Worm (Caenorhabditis elegans): ENCODE results near the gene epg-5.

DNA sequence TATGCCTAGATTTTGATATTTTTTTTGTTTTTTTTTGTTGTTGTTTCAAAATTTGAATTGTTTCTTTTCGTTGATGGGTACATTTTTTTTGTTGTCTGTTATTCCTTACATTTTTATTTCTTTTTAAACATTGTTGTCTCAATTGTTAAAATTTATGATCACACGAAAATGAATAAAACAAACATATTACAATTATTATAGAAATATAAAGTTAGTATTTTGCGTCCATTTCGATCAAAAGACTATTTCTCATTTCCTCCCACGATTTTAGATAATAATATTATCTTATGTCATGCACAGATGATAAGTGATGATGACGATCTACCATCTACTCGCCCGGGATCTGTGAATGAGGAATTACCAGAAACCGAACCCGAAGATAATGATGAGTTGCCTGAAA, 54.5 kb downstream of the epg-5 start, which contains the start of gene wrn-1:
- TF ChIP-seq ZK546.5 (tag; optimal IDR thresholded peaks at IDR 0.05) (no peak), mdl-1 (tag; optimal IDR thresholded peaks at IDR 0.05) (no peak), ceh-82 (tag; optimal IDR thresholded peaks at IDR 0.05) (no peak), aly-2 (tag; optimal IDR thresholded peaks at IDR 0.05) (no peak), fkh-10 (GFP tag; optimal IDR thresholded peaks at IDR 0.05) (no peak), lin-39 (tag; optimal IDR thresholded peaks at IDR 0.05) (no peak), egl-27 (tag; optimal IDR thresholded peaks at IDR 0.05) (no peak), nhr-67 (tag; optimal IDR thresholded peaks at IDR 0.05) (no peak)
